Fruit fly (Drosophila melanogaster): ENCODE results near the gene Stt3A.

- TF ChIP-seq psq (optimal IDR thresholded peaks at IDR 0.05) (no peak), h (optimal IDR thresholded peaks at IDR 0.05) (no peak), Sin3A (optimal IDR thresholded peaks at IDR 0.05) (no peak)
Measured at dm6 chrX:21041825-21042224, 11.9 kb downstream of the Stt3A start, which contains the start of gene Mgstl.

Data from Kc167 (cell line).